Fruit fly (Drosophila melanogaster) whole organism, wandering third instar larva: ENCODE data around the gene ND-ACP.

Experiments used
- Abd-B ChIP-seq: fragments of >200 bp; optimal IDR thresholded peaks from 2 replicates; lab custom pipeline; 2017; ENCODE audit warnings: missing biosample characterization, missing genetic modification characterization
- CG9705 ChIP-seq: fragments of 200-800 bp; sonication (Bioruptor generic); optimal IDR thresholded peaks from 2 replicates; lab custom pipeline; 2018; ENCODE audit warnings: missing biosample characterization, mild to moderate bottlenecking, missing genetic modification characterization
- CrebA ChIP-seq: fragments of 200-800 bp; sonication (Bioruptor generic); optimal IDR thresholded peaks from 2 replicates; lab custom pipeline; 2016; ENCODE audit warnings: missing biosample characterization, mild to moderate bottlenecking, missing genetic modification characterization, borderline replicate concordance
- Dfd ChIP-seq: fragments of >200 bp; optimal IDR thresholded peaks from 2 replicates; lab custom pipeline; 2017; ENCODE audit warnings: missing biosample characterization, missing genetic modification characterization
- Rel ChIP-seq, 2 experiments: fragments of 200-800 bp; sonication (Bioruptor generic) in 1 of 2; optimal IDR thresholded peaks; 2 replicates in 1 of 2; 3 replicates in 1 of 2; lab custom pipeline; 2016 to 2019; ENCODE audit warnings: mild to moderate bottlenecking in 2 of 2, missing biosample characterization in 2 of 2, missing genetic modification characterization in 2 of 2, moderate library complexity in 1 of 2
- Vsx2 ChIP-seq: fragments of 200-300, 225-300 bp; sonication (Bioruptor generic); optimal IDR thresholded peaks from 2 replicates; lab custom pipeline; 2018; ENCODE audit warnings: missing biosample characterization, missing genetic modification characterization; ENCODE audit not compliant: partially characterized antibody
- br ChIP-seq: fragments of 200-800 bp; sonication (Bioruptor generic); optimal IDR thresholded peaks from 2 replicates; lab custom pipeline; 2016; ENCODE audit warnings: missing biosample characterization, missing genetic modification characterization
- dl ChIP-seq, 2 experiments: fragments of 175-275, 200-275 bp in 1 of 2; fragments of 200-275 bp in 1 of 2; sonication (Bioruptor generic); optimal IDR thresholded peaks; lab custom pipeline; 2018; ENCODE audit warnings: mild to moderate bottlenecking in 2 of 2, missing biosample characterization in 2 of 2, missing genetic modification characterization in 2 of 2, moderate library complexity in 2 of 2; ENCODE audit not compliant: partially characterized antibody in 2 of 2, insufficient read depth in 1 of 2
- dsf ChIP-seq: sonication (Bioruptor generic); optimal IDR thresholded peaks from 2 replicates; lab custom pipeline; 2016; ENCODE audit warnings: missing biosample characterization, missing genetic modification characterization, borderline replicate concordance
- fru ChIP-seq: fragments of 200-800 bp; sonication (Bioruptor generic); optimal IDR thresholded peaks from 3 replicates; lab custom pipeline; 2016; ENCODE audit warnings: missing biosample characterization, mild to moderate bottlenecking, missing genetic modification characterization
- lola ChIP-seq: fragments of >200 bp; optimal IDR thresholded peaks from 2 replicates; lab custom pipeline; 2017; ENCODE audit warnings: missing biosample characterization, missing genetic modification characterization
- psq ChIP-seq: fragments of 200-800 bp; sonication (Bioruptor generic); optimal IDR thresholded peaks from 3 replicates; lab custom pipeline; 2017; ENCODE audit warnings: missing biosample characterization, mild to moderate bottlenecking, missing genetic modification characterization, moderate library complexity
- sv ChIP-seq: fragments of 200-800 bp; sonication (Bioruptor generic); optimal IDR thresholded peaks from 3 replicates; lab custom pipeline; 2016; ENCODE audit warnings: missing biosample characterization, missing genetic modification characterization
- usp ChIP-seq: fragments of >200 bp; optimal IDR thresholded peaks from 2 replicates; lab custom pipeline; 2017; ENCODE audit warnings: missing biosample characterization, missing genetic modification characterization

Gene ND-ACP

dm6 chr3L:1379741-1380465, 50.2 kb downstream of the ND-ACP start:
- TF ChIP-seq Vsx2 (GFP tag; lab: Kevin White, UChicago) (no peak), CrebA (GFP tag; lab: Kevin White, UChicago) (peak; percentile 63), fru (GFP tag; lab: Kevin White, UChicago) (no peak), Dfd (no peak), Abd-B (GFP tag; lab: Kevin White, UChicago) (no peak)

- TF ChIP-seq CG9705 (GFP tag; lab: Kevin White, UChicago) (no peak), psq (GFP tag; lab: Kevin White, UChicago) (no peak), CrebA (GFP tag; lab: Kevin White, UChicago) (no peak), Rel (GFP tag; optimal IDR thresholded peaks at IDR 0.05; lab: Kevin White, UChicago) (no peak), Rel (tag; optimal IDR thresholded peaks at IDR 0.05; lab: Kevin White, UChicago) (no peak), dl (GFP tag; optimal IDR thresholded peaks at IDR 0.05; lab: Kevin White, UChicago; ENCODE audit: insufficient read depth in 1 of 2, partially characterized antibody in 2 of 2) (no peak), usp (GFP tag; lab: Kevin White, UChicago) (no peak), fru (GFP tag; lab: Kevin White, UChicago) (no peak), sv (GFP tag; lab: Kevin White, UChicago) (no peak), lola (GFP tag; lab: Kevin White, UChicago) (no peak), br (GFP tag; lab: Kevin White, UChicago) (no peak), dsf (no peak)
These were observed 51.2 kb downstream of the ND-ACP start for dm6 chr3L:1380959-1381358.
